Worm (Caenorhabditis elegans) whole organism, L3 larva: ENCODE data around the gene tgn-38.

Experiments
- egl-27 ChIP-seq: sonication (generic microtip); optimal IDR thresholded peaks from 4 replicates; lab custom pipeline; 2017; ENCODE audit warnings: missing biosample characterization, missing genetic modification reagents, missing genetic modification characterization
- egl-5 ChIP-seq: fragments of 150-350 bp; optimal IDR thresholded peaks from 2 replicates; lab custom pipeline; 2017; ENCODE audit warnings: missing biosample characterization, missing genetic modification reagents, missing genetic modification characterization, inconsistent platforms
- elt-2 ChIP-seq: sonication (generic microtip); optimal IDR thresholded peaks from 2 replicates; lab custom pipeline; 2016; ENCODE audit warnings: missing genetic modification reagents, mild to moderate bottlenecking, missing genetic modification characterization, missing compliant biosample characterization
- elt-3 ChIP-seq, 3 experiments: fragments of 150-350 bp in 1 of 3; sonication (generic microtip) in 2 of 3; optimal IDR thresholded peaks; 2 replicates in 2 of 3; 4 replicates in 1 of 3; lab custom pipeline; 2014 to 2017; ENCODE audit warnings: missing biosample characterization in 3 of 3, missing genetic modification characterization in 3 of 3
- jun-1 ChIP-seq: fragments of 150-350 bp; optimal IDR thresholded peaks from 2 replicates; lab custom pipeline; 2014; ENCODE audit warnings: missing biosample characterization, missing genetic modification reagents, missing genetic modification characterization
- mml-1 ChIP-seq: fragments of 150-350 bp; sonication (generic microtip); optimal IDR thresholded peaks from 3 replicates; lab custom pipeline; 2014; ENCODE audit warnings: missing biosample characterization, missing genetic modification characterization
- nhr-11 ChIP-seq: fragments of 150-350 bp; optimal IDR thresholded peaks from 2 replicates; lab custom pipeline; 2014; ENCODE audit warnings: missing biosample characterization, missing genetic modification characterization
- nhr-25 ChIP-seq: sonication (generic microtip); optimal IDR thresholded peaks from 2 replicates; lab custom pipeline; 2017; ENCODE audit warnings: missing biosample characterization, missing genetic modification characterization
- nhr-67 ChIP-seq: fragments of 150-350 bp; optimal IDR thresholded peaks from 2 replicates; lab custom pipeline; 2014; ENCODE audit warnings: missing biosample characterization, missing genetic modification characterization
- nhr-77 ChIP-seq: fragments of 150-350 bp; optimal IDR thresholded peaks from 2 replicates; lab custom pipeline; 2014; ENCODE audit warnings: missing biosample characterization, missing genetic modification characterization
- tbx-2 ChIP-seq: sonication (generic microtip); optimal IDR thresholded peaks from 2 replicates; lab custom pipeline; 2016; ENCODE audit warnings: mild to moderate bottlenecking, missing genetic modification characterization, missing compliant biosample characterization
- unc-62 ChIP-seq: fragments of 150-350 bp; sonication (generic microtip); optimal IDR thresholded peaks from 4 replicates; lab custom pipeline; 2014; ENCODE audit warnings: missing biosample characterization, missing genetic modification reagents, missing genetic modification characterization

DNA sequence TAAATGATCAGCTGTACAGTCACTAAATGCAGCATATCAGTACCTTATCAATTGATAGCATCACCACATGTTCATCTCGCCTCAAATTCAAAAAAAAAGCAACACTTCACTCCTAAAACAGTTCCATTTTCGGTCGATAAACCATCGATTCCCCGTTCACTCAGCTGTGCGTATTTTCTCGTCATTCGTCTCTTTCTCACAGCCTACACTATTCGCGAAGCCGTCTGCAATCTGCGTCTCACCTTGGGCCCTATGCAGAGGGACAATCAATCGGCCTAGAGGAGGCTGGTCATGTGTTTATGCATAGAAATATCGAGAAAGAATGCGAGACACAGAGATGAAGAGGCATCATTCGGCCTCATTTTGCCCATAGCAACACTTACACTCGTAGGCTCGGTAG, 3.4 kb upstream of the tgn-38 start:
- TF ChIP-seq nhr-25 (tag; lab: Kevin White, UChicago) (peak; percentile 93), nhr-11 (tag; lab: Kevin White, UChicago) (no peak), nhr-67 (tag; lab: Kevin White, UChicago) (no peak), egl-27 (peak; percentile 20), jun-1 (tag; lab: Kevin White, UChicago) (peak; percentile 86), unc-62 (GFP tag; lab: Kevin White, UChicago) (peak; percentile 65), tbx-2 (tag; lab: Kevin White, UChicago) (peak; percentile 61), nhr-77 (tag; lab: Kevin White, UChicago) (no peak), mml-1 (tag; lab: Kevin White, UChicago) (no peak), elt-2 (tag; lab: Kevin White, UChicago) (peak; percentile 97), elt-3 (tag; optimal IDR thresholded peaks at IDR 0.05; lab: Kevin White, UChicago) (no peak), egl-5 (tag; lab: Kevin White, UChicago) (peak; percentile 93)
